Fruit fly (Drosophila melanogaster) whole organism, pupa: Measurements from ENCODE around the gene Ufl1.

Experiments used
- CG10348 ChIP-seq: fragments of 200-800 bp; sonication (Bioruptor generic); IDR thresholded peaks from 2 replicates; pipeline ENCODE4 v1.3.6; 2022; ENCODE audit warnings: missing biosample characterization, missing genetic modification characterization
- CG13204 ChIP-seq: fragments of 200-800 bp; sonication (Bioruptor generic); optimal IDR thresholded peaks from 2 replicates; lab custom pipeline; 2018; ENCODE audit warnings: missing biosample characterization, mild to moderate bottlenecking, missing genetic modification characterization, moderate library complexity
- CG14655 ChIP-seq: fragments of 200-800 bp; sonication (Bioruptor generic); optimal IDR thresholded peaks from 3 replicates; lab custom pipeline; 2017; ENCODE audit warnings: mild to moderate bottlenecking, missing biosample characterization, missing genetic modification reagents, missing genetic modification characterization
- CG15710 ChIP-seq: fragments of 200-800 bp; sonication (Bioruptor generic); optimal IDR thresholded peaks from 2 replicates; lab custom pipeline; 2018; ENCODE audit warnings: missing biosample characterization, mild to moderate bottlenecking, missing genetic modification characterization, moderate library complexity
- CG17806 ChIP-seq: fragments of 200-800 bp; sonication (Bioruptor generic); optimal IDR thresholded peaks from 2 replicates; lab custom pipeline; 2018; ENCODE audit warnings: missing biosample characterization, mild to moderate bottlenecking, missing genetic modification characterization, moderate library complexity
- CG34367 ChIP-seq: fragments of 200-800 bp; sonication (Bioruptor generic); optimal IDR thresholded peaks from 2 replicates; lab custom pipeline; 2018; ENCODE audit warnings: missing biosample characterization, mild to moderate bottlenecking, missing genetic modification characterization
- CG9948 ChIP-seq: fragments of 200-800 bp; sonication (Bioruptor generic); optimal IDR thresholded peaks from 2 replicates; lab custom pipeline; 2018; ENCODE audit warnings: missing biosample characterization, mild to moderate bottlenecking, missing genetic modification characterization, moderate library complexity
- D1 ChIP-seq: fragments of 200-800 bp; sonication (Bioruptor generic); optimal IDR thresholded peaks from 2 replicates; lab custom pipeline; 2018; ENCODE audit warnings: missing biosample characterization, mild to moderate bottlenecking, missing genetic modification characterization, moderate library complexity
- EcR ChIP-seq: fragments of 200-800 bp; sonication (Bioruptor generic); optimal IDR thresholded peaks from 3 replicates; lab custom pipeline; 2019; ENCODE audit warnings: missing biosample characterization, missing genetic modification characterization, mild to moderate bottlenecking, moderate library complexity, missing genetic modification reagents
- Ets98B ChIP-seq: fragments of 200-800 bp; sonication (Bioruptor generic); IDR thresholded peaks from 2 replicates; pipeline ENCODE4 v1.3.6; 2022; ENCODE audit warnings: missing biosample characterization, missing genetic modification characterization
- Pif1A ChIP-seq: fragments of 200-800 bp; sonication (Bioruptor generic); optimal IDR thresholded peaks from 3 replicates; lab custom pipeline; 2016; ENCODE audit warnings: missing biosample characterization, missing genetic modification characterization
- Pif1B ChIP-seq: fragments of 200-800 bp; sonication (Bioruptor generic); optimal IDR thresholded peaks from 3 replicates; lab custom pipeline; 2016; ENCODE audit warnings: missing biosample characterization, missing genetic modification characterization
- Snoo ChIP-seq: fragments of 200-800 bp; sonication (Bioruptor generic); optimal IDR thresholded peaks from 3 replicates; lab custom pipeline; 2017; ENCODE audit warnings: missing biosample characterization, mild to moderate bottlenecking, missing genetic modification characterization, inconsistent platforms
- gl ChIP-seq: fragments of 200-800 bp; sonication (Bioruptor generic); optimal IDR thresholded peaks from 2 replicates; lab custom pipeline; 2018; ENCODE audit warnings: missing biosample characterization, mild to moderate bottlenecking, missing genetic modification characterization

DNA sequence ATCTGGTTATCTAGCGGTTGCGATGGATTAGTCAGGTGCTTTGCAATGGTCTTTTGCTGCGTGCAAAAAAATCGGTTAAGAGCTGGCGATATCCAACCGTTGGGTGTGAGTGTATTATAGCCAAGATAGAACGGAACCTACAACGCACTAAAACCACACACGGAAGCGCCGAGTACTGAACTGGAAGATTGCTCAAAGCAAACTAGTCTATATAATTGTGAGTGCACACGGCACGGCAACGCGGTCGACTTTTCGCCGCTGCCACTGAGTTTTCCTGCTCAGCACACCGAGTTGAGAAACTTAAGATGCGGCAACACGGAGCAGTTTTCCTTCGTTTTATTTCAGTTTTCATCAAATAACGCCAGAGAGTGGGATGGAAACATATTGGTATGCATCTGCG, 42.3 kb upstream of the Ufl1 start:
- TF ChIP-seq EcR (GFP tag; lab: Kevin White, UChicago) (no peak), Pif1A (no peak), CG15710 (tag; lab: Kevin White, UChicago) (no peak), D1 (tag; lab: Kevin White, UChicago) (no peak), CG34367 (tag; lab: Kevin White, UChicago) (no peak), gl (tag; lab: Kevin White, UChicago) (no peak), Ets98B (GFP tag; lab: Robert Waterston, UW) (no peak), CG13204 (no peak), CG9948 (tag; lab: Kevin White, UChicago) (no peak), CG14655 (GFP tag; lab: Kevin White, UChicago) (no peak), Snoo (tag; lab: Kevin White, UChicago) (no peak), Pif1B (GFP tag; lab: Kevin White, UChicago) (no peak), CG17806 (no peak), CG10348 (no peak)
